Fruit fly (Drosophila melanogaster) whole organism, adult: ENCODE measurements around the gene Gclc.
A peak's percentile ranks its signal among the peaks of the same experiment; 100 is the strongest.

Experiments used
- CG12768 ChIP-seq: fragments of 200-800 bp; sonication (Bioruptor generic); optimal IDR thresholded peaks from 2 replicates; lab custom pipeline; 2017; ENCODE audit warnings: missing biosample characterization, missing genetic modification characterization, mild to moderate bottlenecking, moderate library complexity, missing genetic modification reagents
- CG14711 ChIP-seq: fragments of 200-800 bp; sonication (Bioruptor generic); optimal IDR thresholded peaks from 2 replicates; lab custom pipeline; 2018; ENCODE audit warnings: missing biosample characterization, mild to moderate bottlenecking, missing genetic modification characterization, moderate library complexity
- CG1620 ChIP-seq: fragments of 200-800 bp; sonication (Bioruptor generic); optimal IDR thresholded peaks from 2 replicates; lab custom pipeline; 2016; ENCODE audit warnings: missing biosample characterization, missing genetic modification characterization
- CG33017 ChIP-seq: fragments of 200-800 bp; sonication (Bioruptor generic); optimal IDR thresholded peaks from 2 replicates; lab custom pipeline; 2018; ENCODE audit warnings: missing biosample characterization, mild to moderate bottlenecking, missing genetic modification characterization, moderate library complexity
- CG7045 ChIP-seq: fragments of 200-800 bp; sonication (Bioruptor generic); optimal IDR thresholded peaks from 2 replicates; lab custom pipeline; 2017; ENCODE audit warnings: missing biosample characterization, mild to moderate bottlenecking, missing genetic modification characterization
- Clk ChIP-seq: fragments of 200-800 bp; sonication (Bioruptor generic); optimal IDR thresholded peaks from 2 replicates; lab custom pipeline; 2017; ENCODE audit warnings: missing biosample characterization, missing genetic modification characterization
- Mnt ChIP-seq: fragments of 200-800 bp; sonication (Bioruptor generic); optimal IDR thresholded peaks from 2 replicates; lab custom pipeline; 2016; ENCODE audit warnings: missing biosample characterization, mild to moderate bottlenecking, missing genetic modification characterization
- bab1 ChIP-seq: fragments of 200-800 bp; sonication (Bioruptor generic); optimal IDR thresholded peaks from 3 replicates; lab custom pipeline; 2019; ENCODE audit warnings: missing biosample characterization, mild to moderate bottlenecking, missing genetic modification characterization, moderate library complexity
- cic ChIP-seq: fragments of 200-800 bp; sonication (Bioruptor generic); optimal IDR thresholded peaks from 2 replicates; lab custom pipeline; 2017; ENCODE audit warnings: missing biosample characterization, mild to moderate bottlenecking, missing genetic modification characterization, moderate library complexity
- cnc ChIP-seq, 2 experiments: fragments of >200 bp; optimal IDR thresholded peaks; 2 replicates each; lab custom pipeline; 2017
- kay ChIP-seq: fragments of 200-800 bp; sonication (Bioruptor generic); peaks from one replicate; lab custom pipeline; 2016; ENCODE audit warnings: missing biosample characterization, missing genetic modification characterization, borderline replicate concordance
- ovo ChIP-seq: fragments of 200-800 bp; sonication (Bioruptor generic); optimal IDR thresholded peaks from 2 replicates; lab custom pipeline; 2016; ENCODE audit warnings: missing biosample characterization, missing genetic modification characterization
- toe ChIP-seq: fragments of 200-800 bp; sonication (Bioruptor generic); optimal IDR thresholded peaks from 2 replicates; lab custom pipeline; 2016; ENCODE audit warnings: missing biosample characterization, missing genetic modification characterization

- TF ChIP-seq kay (GFP tag; lab: Kevin White, UChicago) (no peak), bab1 (GFP tag; lab: Kevin White, UChicago) (peak; percentile 77), Clk (GFP tag; lab: Kevin White, UChicago) (no peak), toe (GFP tag; lab: Kevin White, UChicago) (no peak), CG12768 (GFP tag; lab: Kevin White, UChicago) (no peak), Mnt (GFP tag; lab: Kevin White, UChicago) (peak; percentile 73), ovo (GFP tag; lab: Kevin White, UChicago) (no peak), cic (GFP tag; lab: Kevin White, UChicago) (no peak), CG14711 (tag; lab: Kevin White, UChicago) (peak; percentile 66), CG33017 (no peak), CG1620 (GFP tag; lab: Kevin White, UChicago) (peak; percentile 44), cnc (optimal IDR thresholded peaks at IDR 0.05; lab: Kevin White, UChicago) (no peak), CG7045 (GFP tag; lab: Kevin White, UChicago) (no peak)
These were observed 29.7 kb upstream of the Gclc start, which contains the start of the genes alpha-PheRS and CG2129 for dm6 chrX:8145501-8146157.
